Worm (Caenorhabditis elegans) whole organism, young adult: Measurements from ENCODE around the gene Y46G5A.15.

ENCODE experiments used
- C06A6.2 ChIP-seq: fragments of 200-800 bp; sonication (Bioruptor generic); conservative IDR thresholded peaks from 2 replicates; pipeline ENCODE4 v1.3.6; 2022; ENCODE audit warnings: missing genetic modification characterization, missing compliant biosample characterization
- Y53F4B.3 ChIP-seq: fragments of 200-800 bp; sonication (Bioruptor generic); IDR thresholded peaks from 2 replicates; pipeline ENCODE4 v1.3.6; 2022; ENCODE audit warnings: missing genetic modification reagents, missing genetic modification characterization, missing compliant biosample characterization
- Y53G8AR.9 ChIP-seq: fragments of 200-800 bp; sonication (Bioruptor generic); conservative IDR thresholded peaks from 2 replicates; pipeline ENCODE4 v1.3.6; 2022; ENCODE audit warnings: missing genetic modification reagents, missing genetic modification characterization, missing compliant biosample characterization
- Y95B8A.8 ChIP-seq: fragments of 200-800 bp; sonication (Bioruptor generic); IDR thresholded peaks from 2 replicates; pipeline ENCODE4 v1.3.6; 2022; ENCODE audit warnings: missing genetic modification reagents, missing genetic modification characterization, missing compliant biosample characterization
- atf-7 ChIP-seq: sonication (generic microtip); optimal IDR thresholded peaks from 2 replicates; lab custom pipeline; 2017; ENCODE audit warnings: mild to moderate bottlenecking, missing genetic modification characterization, missing compliant biosample characterization
- egrh-3 ChIP-seq: fragments of 200-800 bp; sonication (Bioruptor generic); IDR thresholded peaks from 2 replicates; pipeline ENCODE4 v1.3.6; 2022; ENCODE audit warnings: missing genetic modification reagents, missing genetic modification characterization, missing compliant biosample characterization
- ets-4 ChIP-seq: fragments of 200-800 bp; sonication (Bioruptor generic); optimal IDR thresholded peaks from 2 replicates; lab custom pipeline; 2018; ENCODE audit warnings: mild to moderate bottlenecking, missing genetic modification characterization, missing compliant biosample characterization
- hlh-12 ChIP-seq: sonication (generic microtip); optimal IDR thresholded peaks from 2 replicates; lab custom pipeline; 2016; ENCODE audit warnings: missing genetic modification characterization, missing compliant biosample characterization
- mes-4 ChIP-seq: sonication (generic microtip); optimal IDR thresholded peaks from 2 replicates; lab custom pipeline; 2016; ENCODE audit warnings: missing genotype, missing genetic modification characterization, missing compliant biosample characterization
- ztf-18 ChIP-seq: sonication (generic microtip); optimal IDR thresholded peaks from 2 replicates; lab custom pipeline; 2016; ENCODE audit warnings: missing genotype, mild to moderate bottlenecking, missing genetic modification characterization, missing compliant biosample characterization

ce11 chrII:12785391-12785790 is at the start of gene Y46G5A.15:
- TF ChIP-seq ets-4 (GFP tag; lab: Kevin White, UChicago): no peak
- TF ChIP-seq Y95B8A.8 (GFP tag; lab: Robert Waterston, UW): no peak
- TF ChIP-seq Y53F4B.3 (GFP tag; lab: Robert Waterston, UW): no peak
- no peak for TF ChIP-seq Y53G8AR.9 (GFP tag; lab: Robert Waterston, UW)
- TF ChIP-seq C06A6.2: no peak
- no peak for TF ChIP-seq egrh-3 (GFP tag; lab: Robert Waterston, UW)
- no peak for TF ChIP-seq hlh-12
- TF ChIP-seq mes-4 (tag; lab: Kevin White, UChicago): no peak
- TF ChIP-seq atf-7 (tag; lab: Kevin White, UChicago): no peak
- TF ChIP-seq ztf-18 (tag; lab: Kevin White, UChicago): no peak
